Worm (Caenorhabditis elegans): Measurements from ENCODE around the gene B0432.9.

Gene B0432.9

DNA sequence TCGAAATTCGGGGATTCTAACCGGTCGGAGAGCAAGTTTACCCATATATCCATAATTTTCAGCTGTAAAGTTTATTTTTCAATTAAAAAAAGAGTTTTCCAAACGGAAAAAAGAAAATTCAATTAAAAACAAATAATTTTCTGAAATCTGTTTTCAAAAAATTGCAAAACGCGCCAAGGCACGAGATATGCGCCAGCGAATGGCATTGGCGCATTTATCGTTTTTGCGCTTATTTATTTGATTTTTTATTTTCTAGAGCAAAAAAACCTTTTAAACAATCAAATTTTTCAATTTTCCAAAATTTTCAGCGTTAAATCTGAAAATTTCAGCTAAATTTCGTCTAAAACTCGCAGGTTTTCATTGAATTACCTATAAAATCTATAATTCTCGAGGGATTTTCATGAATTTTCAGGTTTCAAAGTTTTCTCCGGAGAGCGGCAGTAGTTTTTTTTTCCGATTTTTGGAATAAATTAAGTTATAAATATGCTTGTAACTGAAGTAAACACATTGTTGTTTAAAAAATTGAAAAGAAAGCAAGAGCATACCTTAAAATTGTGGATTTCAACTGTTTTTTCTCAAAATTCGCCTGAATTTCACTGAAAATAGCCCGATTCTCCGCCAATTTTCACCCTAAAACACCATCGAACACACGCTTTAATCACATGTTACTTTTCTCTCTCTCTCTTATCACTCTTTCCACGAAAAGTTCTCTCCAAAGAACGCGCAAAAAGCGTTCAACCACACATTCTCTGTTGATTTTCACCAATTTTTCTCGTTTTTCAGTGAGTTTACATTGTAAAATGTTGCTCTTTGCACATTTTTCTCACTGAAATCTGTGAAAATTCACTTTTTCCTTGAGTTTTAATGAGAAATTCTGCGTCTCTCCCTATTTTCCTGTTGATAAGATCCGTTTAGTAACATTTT, 2.4 kb upstream of the B0432.9 start, which contains the start of gene B0432.10 (continued):
- peak; percentile 81 for TF ChIP-seq egl-13 (tag; optimal IDR thresholded peaks at IDR 0.05)
- TF ChIP-seq nhr-90 (tag; optimal IDR thresholded peaks at IDR 0.05; ENCODE audit: poor library complexity), result peak; percentile 86
- peak; percentile 78 for TF ChIP-seq unc-86 (tag; optimal IDR thresholded peaks at IDR 0.05)
- 0 out of 2 replicates have a peak, but pooled peaks have one; percentile 23 for TF ChIP-seq ceh-88 (GFP tag; IDR thresholded peaks at IDR 0.05)
- peak; percentile 76 to 97 for TF ChIP-seq efl-1 (optimal IDR thresholded peaks at IDR 0.05)
- peak; percentile 97 to 100 for TF ChIP-seq efl-1 (GFP tag; optimal IDR thresholded peaks at IDR 0.05 in 1 of 2)
- peak; percentile 82 for TF ChIP-seq mab-9 (GFP tag; IDR thresholded peaks at IDR 0.05)
- peak; percentile 77 for TF ChIP-seq blmp-1 (tag; optimal IDR thresholded peaks at IDR 0.05)
- no peak for TF ChIP-seq mef-2 (tag; optimal IDR thresholded peaks at IDR 0.05)
- TF ChIP-seq zag-1 (tag; optimal IDR thresholded peaks at IDR 0.05), result no peak
- no peak for TF ChIP-seq hlh-4 (tag; optimal IDR thresholded peaks at IDR 0.05)
- peak; percentile 32 for TF ChIP-seq aha-1 (tag; optimal IDR thresholded peaks at IDR 0.05)
- peak; percentile 77 for TF ChIP-seq grh-1 (GFP tag; IDR thresholded peaks at IDR 0.05)
- peak; percentile 89 for TF ChIP-seq nhr-20 (tag; optimal IDR thresholded peaks at IDR 0.05)
- no peak for TF ChIP-seq sptf-1 (tag; optimal IDR thresholded peaks at IDR 0.05)
- peak; percentile 38 for TF ChIP-seq nhr-77 (tag; optimal IDR thresholded peaks at IDR 0.05)
- TF ChIP-seq nhr-237 (tag; optimal IDR thresholded peaks at IDR 0.05), result peak; percentile 53
- TF ChIP-seq nhr-28 (tag; optimal IDR thresholded peaks at IDR 0.05), result no peak
- TF ChIP-seq lin-39 (tag; optimal IDR thresholded peaks at IDR 0.05), result peak; percentile 88
- TF ChIP-seq skn-1 (tag; optimal IDR thresholded peaks at IDR 0.05), result peak; percentile 95
- no peak for TF ChIP-seq unc-98 (GFP tag; IDR thresholded peaks at IDR 0.05)
- TF ChIP-seq nhr-19 (GFP tag; conservative IDR thresholded peaks at IDR 0.05), result peak; percentile 91
- TF ChIP-seq C04F5.9 (tag; optimal IDR thresholded peaks at IDR 0.05), result peak; percentile 65
- TF ChIP-seq irx-1 (tag; optimal IDR thresholded peaks at IDR 0.05), result peak; percentile 87
- peak; percentile 92 to 93 (median 93) for TF ChIP-seq ceh-82 (tag; optimal IDR thresholded peaks at IDR 0.05)
- TF ChIP-seq hlh-17 (GFP tag; optimal IDR thresholded peaks at IDR 0.05; ENCODE audit: borderline replicate concordance), result no peak
- no peak for TF ChIP-seq ama-1 (optimal IDR thresholded peaks at IDR 0.05)
- peak; percentile 87 for TF ChIP-seq tbx-2 (tag; optimal IDR thresholded peaks at IDR 0.05)
- TF ChIP-seq C34B4.2 (tag; optimal IDR thresholded peaks at IDR 0.05), result no peak
- TF ChIP-seq isw-1 (GFP tag; IDR thresholded peaks at IDR 0.05), result peak; percentile 82
- peak; percentile 84 for TF ChIP-seq snpc-4 (tag; optimal IDR thresholded peaks at IDR 0.05)
- TF ChIP-seq rnt-1 (tag; optimal IDR thresholded peaks at IDR 0.05), result peak; percentile 89
- TF ChIP-seq swsn-7 (tag; optimal IDR thresholded peaks at IDR 0.05), result peak; percentile 89
- TF ChIP-seq fos-1 (tag; optimal IDR thresholded peaks at IDR 0.05), result peak; percentile 55
- TF ChIP-seq zip-4 (GFP tag; optimal IDR thresholded peaks at IDR 0.05), result peak; percentile 55
- no peak for TF ChIP-seq vab-15 (tag; optimal IDR thresholded peaks at IDR 0.05)
- TF ChIP-seq unc-62 (GFP tag; optimal IDR thresholded peaks at IDR 0.05), result no peak
- TF ChIP-seq ceh-63 (GFP tag; optimal IDR thresholded peaks at IDR 0.05), result no peak
- peak; percentile 43 for TF ChIP-seq ceh-90 (tag; optimal IDR thresholded peaks at IDR 0.05)
- peak; percentile 82 for TF ChIP-seq jun-1 (tag; optimal IDR thresholded peaks at IDR 0.05)
- TF ChIP-seq unc-30 (tag; optimal IDR thresholded peaks at IDR 0.05), result no peak
- peak; percentile 97 to 98 (median 97) for TF ChIP-seq dpl-1 (GFP tag; optimal IDR thresholded peaks at IDR 0.05)
- TF ChIP-seq egl-27 (tag; optimal IDR thresholded peaks at IDR 0.05), result no peak
- no peak for TF ChIP-seq Y116A8C.19 (tag; optimal IDR thresholded peaks at IDR 0.05; ENCODE audit: borderline replicate concordance)
- TF ChIP-seq F16B12.6 (tag; optimal IDR thresholded peaks at IDR 0.05), result peak; percentile 64
- TF ChIP-seq ztf-11 (tag; optimal IDR thresholded peaks at IDR 0.05), result peak in 1 of 2 experiments; percentile 54
- TF ChIP-seq xbp-1 (tag; optimal IDR thresholded peaks at IDR 0.05), result peak; percentile 88
- peak; percentile 82 for TF ChIP-seq lin-15B (tag; optimal IDR thresholded peaks at IDR 0.05)
- TF ChIP-seq nhr-85 (tag), result peak; percentile 90
